Fruit fly (Drosophila melanogaster): Measurements from ENCODE around the gene nis.

nis gene

DNA sequence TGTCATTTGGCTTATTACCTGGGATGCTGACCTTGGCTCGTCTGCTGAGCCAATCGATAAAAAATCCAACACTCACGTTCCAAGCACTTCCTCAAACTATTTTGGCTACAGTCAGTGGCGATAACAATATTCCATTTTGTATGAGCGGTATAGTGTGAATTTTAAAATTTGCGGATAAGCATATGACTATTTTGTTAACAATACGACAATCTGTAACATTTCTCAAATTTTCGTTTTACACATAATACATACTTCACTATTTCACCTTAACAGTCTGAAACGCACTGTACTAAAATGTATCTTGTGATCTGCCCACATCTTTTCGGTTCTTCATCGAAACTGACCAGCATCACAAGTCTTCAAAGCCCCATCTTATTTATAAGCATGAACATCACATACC, 7.7 kb downstream of the nis start:
- peak; percentile 51 for TF ChIP-seq E2f2 (GFP tag; IDR thresholded peaks at IDR 0.05)
- no peak for TF ChIP-seq ro (GFP tag; IDR thresholded peaks at IDR 0.05)
- peak; percentile 21 for TF ChIP-seq p53 (GFP tag; optimal IDR thresholded peaks at IDR 0.05)
- peak; percentile 77 for TF ChIP-seq CG7786 (GFP tag; optimal IDR thresholded peaks at IDR 0.05)
- TF ChIP-seq Deaf1 (tag; optimal IDR thresholded peaks at IDR 0.05): peak; percentile 28
- no peak for TF ChIP-seq CG13123 (GFP tag; optimal IDR thresholded peaks at IDR 0.05)
- peak; percentile 60 for TF ChIP-seq CG17361 (GFP tag; IDR thresholded peaks at IDR 0.05)
- peak; percentile 67 for TF ChIP-seq CG1024 (GFP tag; IDR thresholded peaks at IDR 0.05)
- TF ChIP-seq CG5245 (GFP tag; optimal IDR thresholded peaks at IDR 0.05): peak; percentile 50
- no peak for TF ChIP-seq CG7745 (tag; optimal IDR thresholded peaks at IDR 0.05)
- TF ChIP-seq jing (GFP tag; optimal IDR thresholded peaks at IDR 0.05): peak; percentile 16
- TF ChIP-seq Nf-YA (GFP tag; IDR thresholded peaks at IDR 0.05): 0 out of 2 replicates have a peak, but pooled peaks have one; percentile 14
- TF ChIP-seq CG13775 (GFP tag; optimal IDR thresholded peaks at IDR 0.05): peak; percentile 27
- no peak for TF ChIP-seq ash1 (GFP tag; optimal IDR thresholded peaks at IDR 0.05)
- peak; percentile 55 for TF ChIP-seq nau (GFP tag; optimal IDR thresholded peaks at IDR 0.05)
- TF ChIP-seq CG4360 (GFP tag; IDR thresholded peaks at IDR 0.05): no peak
- peak; percentile 78 for TF ChIP-seq Ptx1 (GFP tag; IDR thresholded peaks at IDR 0.05)
- TF ChIP-seq Dref (GFP tag; IDR thresholded peaks at IDR 0.05): no peak
- TF ChIP-seq repo (GFP tag; optimal IDR thresholded peaks at IDR 0.05): peak; percentile 29
- peak; percentile 6 for TF ChIP-seq shn (GFP tag; optimal IDR thresholded peaks at IDR 0.05)
- TF ChIP-seq bbx (GFP tag; IDR thresholded peaks at IDR 0.05; ENCODE audit: partially characterized antibody): no peak
- TF ChIP-seq gsb-n (tag; optimal IDR thresholded peaks at IDR 0.05): no peak
- TF ChIP-seq h (optimal IDR thresholded peaks at IDR 0.05): no peak
- no peak for TF ChIP-seq bigmax (GFP tag; optimal IDR thresholded peaks at IDR 0.05)
- no peak for TF ChIP-seq CG32767 (GFP tag; IDR thresholded peaks at IDR 0.05)
- TF ChIP-seq sr (GFP tag; IDR thresholded peaks at IDR 0.05): 0 out of 3 replicates have a peak, but pooled peaks have one; percentile 31
- no peak for TF ChIP-seq Scr (GFP tag; IDR thresholded peaks at IDR 0.05; ENCODE audit: partially characterized antibody)
- TF ChIP-seq CG7556 (GFP tag; optimal IDR thresholded peaks at IDR 0.05): peak; percentile 59
- TF ChIP-seq YL-1 (GFP tag; optimal IDR thresholded peaks at IDR 0.05): no peak
- TF ChIP-seq Opbp (GFP tag; IDR thresholded peaks at IDR 0.05; ENCODE audit: partially characterized antibody): no peak
- peak; percentile 28 for TF ChIP-seq Vsx1 (GFP tag; optimal IDR thresholded peaks at IDR 0.05)
- TF ChIP-seq ttk (GFP tag; IDR thresholded peaks at IDR 0.05): peak; percentile 48
- TF ChIP-seq Xbp1 (GFP tag; optimal IDR thresholded peaks at IDR 0.05): peak; percentile 63
- TF ChIP-seq sim (GFP tag; IDR thresholded peaks at IDR 0.05): peak; percentile 36; the same call in 1 of the 2 replicates
- TF ChIP-seq CG11696 (GFP tag; IDR thresholded peaks at IDR 0.05): peak; percentile 77; the same call in 1 of the 2 replicates
- peak; percentile 78 for TF ChIP-seq CG13296 (GFP tag; optimal IDR thresholded peaks at IDR 0.05)
- TF ChIP-seq CG13894 (tag; optimal IDR thresholded peaks at IDR 0.05): peak; percentile 60
- peak; percentile 48; the same call in 1 of the 2 replicates for TF ChIP-seq HLH3B (GFP tag; IDR thresholded peaks at IDR 0.05)
- peak; percentile 64 for TF ChIP-seq tin (GFP tag; optimal IDR thresholded peaks at IDR 0.05)
- TF ChIP-seq bsh (GFP tag; optimal IDR thresholded peaks at IDR 0.05): peak in 1 of 2 experiments; percentile 55
- no peak for TF ChIP-seq gcm2 (GFP tag; optimal IDR thresholded peaks at IDR 0.05)
- peak; percentile 62 for TF ChIP-seq Dek (tag; optimal IDR thresholded peaks at IDR 0.05)
- peak; percentile 81 for TF ChIP-seq caup (GFP tag; optimal IDR thresholded peaks at IDR 0.05; ENCODE audit: severe bottlenecking)
- no peak for TF ChIP-seq inv (GFP tag; IDR thresholded peaks at IDR 0.05; ENCODE audit: partially characterized antibody)
- TF ChIP-seq pho (GFP tag; optimal IDR thresholded peaks at IDR 0.05): peak; percentile 64
- TF ChIP-seq unc-4 (GFP tag; IDR thresholded peaks at IDR 0.05; ENCODE audit: partially characterized antibody): no peak
- TF ChIP-seq CG12942 (GFP tag; optimal IDR thresholded peaks at IDR 0.05): peak; percentile 11
- peak; percentile 50 for TF ChIP-seq pnt (GFP tag; optimal IDR thresholded peaks at IDR 0.05)
- TF ChIP-seq Atf3 (GFP tag; optimal IDR thresholded peaks at IDR 0.05): peak; percentile 11
- peak; percentile 68 for TF ChIP-seq BtbVII (GFP tag; optimal IDR thresholded peaks at IDR 0.05)
- TF ChIP-seq her (GFP tag; optimal IDR thresholded peaks at IDR 0.05): peak; percentile 63
